Fruit fly (Drosophila melanogaster): ENCODE results near the gene Ptth.
A peak's percentile ranks its signal among the peaks of the same experiment; 100 is the strongest.

dm6 chr2L:568030-568429 is 8.7 kb downstream of the Ptth start, which contains the start of the genes Nle and Sf3b1:
- TF ChIP-seq CG8478 (optimal IDR thresholded peaks at IDR 0.05) (no peak), CTCF (optimal IDR thresholded peaks at IDR 0.05) (peak in 1 of 2 experiments; percentile 4)

All from S2 (cell line).